Worm (Caenorhabditis elegans): Measurements from ENCODE around the gene sfxn-5.
A peak's percentile ranks its signal among the peaks of the same experiment; 100 is the strongest.

Gene sfxn-5

DNA sequence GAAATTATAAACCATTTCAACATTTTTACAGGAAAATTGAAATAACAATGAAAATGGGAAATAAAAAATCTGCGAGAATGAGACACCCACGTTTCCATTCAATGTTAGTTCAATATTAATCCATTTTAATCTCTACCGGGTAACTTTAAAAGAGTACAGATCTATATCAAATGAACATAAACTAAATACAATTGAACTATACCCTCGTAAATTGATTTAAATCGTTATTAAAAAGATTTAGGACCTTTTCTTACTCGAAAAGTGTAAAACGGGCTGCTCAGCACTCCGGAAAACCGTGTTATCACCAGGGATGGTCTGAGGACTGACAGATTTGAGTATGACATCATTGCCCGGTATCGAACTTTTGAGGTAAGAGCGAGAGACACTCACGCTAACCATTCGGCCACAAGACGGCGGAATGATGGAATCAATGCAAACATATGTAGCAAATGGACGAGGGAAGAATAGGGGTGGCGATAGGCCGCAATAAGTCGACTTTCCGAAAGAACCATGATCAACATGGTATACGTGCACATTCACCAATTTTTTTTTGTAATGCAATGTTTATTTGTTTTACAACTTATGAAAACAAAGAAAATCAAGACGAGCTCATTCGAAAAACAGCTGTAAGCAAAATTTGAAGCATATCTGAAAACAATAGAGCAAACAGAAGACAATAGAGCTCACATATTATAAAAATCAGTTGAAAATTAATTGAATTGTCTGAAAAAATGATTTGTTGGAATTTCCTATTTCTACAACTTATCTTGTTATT is 2.3 kb upstream of the sfxn-5 start, which contains the start of the genes chst-1 and C41C4.9 (continued):
- TF ChIP-seq ceh-82 (tag; optimal IDR thresholded peaks at IDR 0.05) (peak in 1 of 3 experiments; percentile 19), unc-30 (tag; optimal IDR thresholded peaks at IDR 0.05) (no peak), fkh-10 (GFP tag; optimal IDR thresholded peaks at IDR 0.05) (no peak), nhr-19 (GFP tag; conservative IDR thresholded peaks at IDR 0.05) (peak; percentile 56), dsc-1 (tag; optimal IDR thresholded peaks at IDR 0.05) (peak; percentile 65), efl-1 (optimal IDR thresholded peaks at IDR 0.05) (peak; percentile 50 to 51), efl-1 (GFP tag; optimal IDR thresholded peaks at IDR 0.05 in 1 of 2) (peak; percentile 20 to 96), jun-1 (tag; optimal IDR thresholded peaks at IDR 0.05) (peak; percentile 38), elt-3 (tag; optimal IDR thresholded peaks at IDR 0.05) (peak in 2 of 6 experiments; percentile 34 to 48), snu-23 (GFP tag; optimal IDR thresholded peaks at IDR 0.05) (peak; percentile 61), lin-13 (GFP tag; optimal IDR thresholded peaks at IDR 0.05) (peak; percentile 17), snpc-4 (tag; optimal IDR thresholded peaks at IDR 0.05) (peak; percentile 29), lsy-2 (tag; optimal IDR thresholded peaks at IDR 0.05) (peak; percentile 57 to 77), mef-2 (tag; optimal IDR thresholded peaks at IDR 0.05) (no peak), nhr-20 (tag; optimal IDR thresholded peaks at IDR 0.05) (peak; percentile 61), F16B12.6 (tag; optimal IDR thresholded peaks at IDR 0.05) (no peak), C34B4.2 (tag; optimal IDR thresholded peaks at IDR 0.05) (no peak), nhr-90 (tag; optimal IDR thresholded peaks at IDR 0.05; ENCODE audit: poor library complexity) (peak; percentile 78), ceh-90 (tag; optimal IDR thresholded peaks at IDR 0.05) (no peak), irx-1 (tag; optimal IDR thresholded peaks at IDR 0.05) (peak; percentile 19), aly-2 (tag; optimal IDR thresholded peaks at IDR 0.05) (peak; percentile 37), ztf-11 (tag; optimal IDR thresholded peaks at IDR 0.05) (peak in 1 of 2 experiments; percentile 44), unc-98 (GFP tag; IDR thresholded peaks at IDR 0.05) (0 out of 2 replicates have a peak, but pooled peaks have one; percentile 10)

ce11 chrII:8102041-8102440 is 2.8 kb downstream of the sfxn-5 start, which contains the start of gene sre-2:
Gene sre-2 (minus strand): TSS chrII:8102141.
- TF ChIP-seq nhr-11 (tag; optimal IDR thresholded peaks at IDR 0.05) (no peak), nhr-28 (tag; optimal IDR thresholded peaks at IDR 0.05) (no peak), unc-86 (tag; optimal IDR thresholded peaks at IDR 0.05) (no peak), swsn-7 (tag; optimal IDR thresholded peaks at IDR 0.05) (no peak), lin-14 (GFP tag; optimal IDR thresholded peaks at IDR 0.05) (no peak), unc-130 (tag; optimal IDR thresholded peaks at IDR 0.05) (no peak), ztf-11 (tag; optimal IDR thresholded peaks at IDR 0.05) (no peak)

DNA sequence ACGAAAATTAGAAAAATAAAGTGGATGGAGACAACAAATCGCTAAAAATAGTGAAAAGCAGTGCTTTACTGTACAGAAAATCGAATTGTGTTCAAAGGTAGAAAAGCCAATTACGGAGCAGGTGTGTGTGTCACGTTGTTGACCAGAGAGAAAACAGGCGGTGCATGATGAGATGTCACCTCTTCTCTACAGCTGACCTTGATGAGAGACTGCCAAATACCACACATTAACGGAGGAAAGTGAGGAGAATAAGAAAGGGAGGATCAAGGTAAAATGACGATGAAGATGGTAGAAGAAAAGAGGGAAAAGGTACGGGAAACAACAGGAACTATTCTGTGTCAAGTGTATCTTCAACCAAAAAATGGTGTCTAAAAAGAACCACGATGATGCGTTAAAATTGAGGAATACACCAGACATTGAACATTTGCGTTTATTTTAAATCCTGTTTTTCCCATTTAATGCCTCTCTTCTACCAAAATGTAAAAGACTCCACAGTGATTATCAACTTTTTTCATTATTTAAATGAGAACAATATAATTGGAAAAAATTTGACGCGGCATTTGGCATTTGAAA is 5.6 kb downstream of the sfxn-5 start:
- TF ChIP-seq vab-15 (tag; optimal IDR thresholded peaks at IDR 0.05) (no peak), dpl-1 (GFP tag; optimal IDR thresholded peaks at IDR 0.05) (peak in 1 of 3 experiments; percentile 0), nhr-47 (tag; optimal IDR thresholded peaks at IDR 0.05) (no peak), unc-30 (tag; optimal IDR thresholded peaks at IDR 0.05) (no peak), mep-1 (tag; optimal IDR thresholded peaks at IDR 0.05) (peak; percentile 53), nhr-12 (tag; optimal IDR thresholded peaks at IDR 0.05) (no peak), swsn-7 (tag; optimal IDR thresholded peaks at IDR 0.05) (no peak), unc-86 (tag; optimal IDR thresholded peaks at IDR 0.05) (no peak), sptf-1 (tag; optimal IDR thresholded peaks at IDR 0.05) (no peak), zip-4 (GFP tag; optimal IDR thresholded peaks at IDR 0.05) (no peak), efl-3 (GFP tag; optimal IDR thresholded peaks at IDR 0.05) (no peak), nhr-77 (tag; optimal IDR thresholded peaks at IDR 0.05) (no peak), ceh-8 (GFP tag; optimal IDR thresholded peaks at IDR 0.05) (no peak), nhr-85 (tag) (peak; percentile 84), ztf-11 (tag; optimal IDR thresholded peaks at IDR 0.05) (no peak), elt-3 (tag; optimal IDR thresholded peaks at IDR 0.05) (peak in 1 of 6 experiments; percentile 3), tbx-2 (tag; optimal IDR thresholded peaks at IDR 0.05) (no peak), ama-1 (optimal IDR thresholded peaks at IDR 0.05) (no peak), skn-1 (tag; optimal IDR thresholded peaks at IDR 0.05) (no peak), nhr-20 (tag; optimal IDR thresholded peaks at IDR 0.05) (peak; percentile 9), ceh-88 (GFP tag; IDR thresholded peaks at IDR 0.05) (no peak), nhr-71 (tag; optimal IDR thresholded peaks at IDR 0.05) (peak; percentile 35), lin-35 (GFP tag; optimal IDR thresholded peaks at IDR 0.05) (peak in 1 of 2 experiments; percentile 27), xbp-1 (tag; optimal IDR thresholded peaks at IDR 0.05) (no peak), grh-1 (GFP tag; IDR thresholded peaks at IDR 0.05) (no peak), snu-23 (GFP tag; optimal IDR thresholded peaks at IDR 0.05) (peak; percentile 51), lin-14 (GFP tag; optimal IDR thresholded peaks at IDR 0.05) (peak; percentile 76)

All from whole organism, L1 larva.